Worm (Caenorhabditis elegans): ENCODE data around the gene T03F7.5.

- TF ChIP-seq sox-4 (tag; optimal IDR thresholded peaks at IDR 0.05): no peak
- no peak for TF ChIP-seq ref-2 (tag; optimal IDR thresholded peaks at IDR 0.05)
- TF ChIP-seq pha-4 (tag; optimal IDR thresholded peaks at IDR 0.05): no peak
- no peak for TF ChIP-seq fkh-10 (GFP tag; optimal IDR thresholded peaks at IDR 0.05)
- no peak for TF ChIP-seq unc-86 (tag; optimal IDR thresholded peaks at IDR 0.05)
- no peak for TF ChIP-seq nfya-1 (tag; optimal IDR thresholded peaks at IDR 0.05)
- TF ChIP-seq ceh-48 (tag; optimal IDR thresholded peaks at IDR 0.05): no peak
- no peak for TF ChIP-seq tbx-7 (tag; optimal IDR thresholded peaks at IDR 0.05)
- TF ChIP-seq pat-9 (tag; optimal IDR thresholded peaks at IDR 0.05): no peak
- TF ChIP-seq elt-2 (tag; optimal IDR thresholded peaks at IDR 0.05): no peak
- no peak for TF ChIP-seq K02D7.2 (tag; optimal IDR thresholded peaks at IDR 0.05)
- TF ChIP-seq nhr-232 (tag; optimal IDR thresholded peaks at IDR 0.05): no peak
These were observed 25.2 kb upstream of the T03F7.5 start, which contains the start of gene str-141 for ce11 chrV:11323720-11324119.

All from whole organism, late embryonic.